Worm (Caenorhabditis elegans): ENCODE results near the gene lon-2.

DNA sequence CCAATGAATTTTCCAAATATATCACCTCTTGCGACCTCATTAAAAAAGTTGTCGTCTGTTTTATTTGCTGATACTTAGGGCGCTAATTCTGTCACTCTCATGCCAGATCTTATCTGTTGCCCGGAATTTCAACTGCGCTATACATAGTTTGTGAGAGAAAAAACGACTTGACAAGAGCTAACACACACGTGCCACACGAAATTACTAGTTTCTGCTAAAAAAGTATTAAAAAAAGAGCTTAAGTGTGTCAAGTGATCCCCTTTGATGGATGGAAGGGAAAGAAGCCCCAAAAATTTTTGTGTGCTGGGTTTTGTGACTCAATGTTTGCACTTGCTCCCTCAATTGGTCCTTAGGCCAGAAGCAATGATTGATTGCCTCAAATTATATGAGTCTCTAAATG, 8.3 kb downstream of the lon-2 start:
- TF ChIP-seq sptf-1 (tag; optimal IDR thresholded peaks at IDR 0.05): no peak
- no peak for TF ChIP-seq lsy-2 (tag; optimal IDR thresholded peaks at IDR 0.05)
- no peak for TF ChIP-seq nhr-237 (tag; optimal IDR thresholded peaks at IDR 0.05)
- TF ChIP-seq nhr-28 (tag; optimal IDR thresholded peaks at IDR 0.05): no peak
- no peak for TF ChIP-seq mep-1 (tag; optimal IDR thresholded peaks at IDR 0.05)
- no peak for TF ChIP-seq unc-62 (GFP tag; optimal IDR thresholded peaks at IDR 0.05)
- TF ChIP-seq elt-1 (tag; optimal IDR thresholded peaks at IDR 0.05; ENCODE audit: borderline replicate concordance, insufficient read depth): no peak
- TF ChIP-seq ceh-83 (GFP tag; optimal IDR thresholded peaks at IDR 0.05): no peak
- no peak for TF ChIP-seq unc-39 (tag; optimal IDR thresholded peaks at IDR 0.05)
- no peak for TF ChIP-seq drap-1 (GFP tag; optimal IDR thresholded peaks at IDR 0.05)
- no peak for TF ChIP-seq pha-4 (tag; optimal IDR thresholded peaks at IDR 0.05)
- TF ChIP-seq ztf-11 (tag; optimal IDR thresholded peaks at IDR 0.05): no peak
- TF ChIP-seq bed-3 (GFP tag; optimal IDR thresholded peaks at IDR 0.05): no peak
- no peak for TF ChIP-seq mab-5 (tag; optimal IDR thresholded peaks at IDR 0.05)

Data from whole organism, mixed stage, embryonic.